Worm (Caenorhabditis elegans) whole organism, L1 larva: ENCODE measurements around the gene clec-182.

Experiments used
- ama-1 ChIP-seq: fragments of 150-350 bp; optimal IDR thresholded peaks from 2 replicates; lab custom pipeline; 2014
- blmp-1 ChIP-seq: fragments of 150-350 bp; optimal IDR thresholded peaks from 2 replicates; lab custom pipeline; 2014; ENCODE audit warnings: missing biosample characterization, missing genetic modification characterization
- fkh-8 ChIP-seq: sonication (generic microtip); optimal IDR thresholded peaks from 2 replicates; lab custom pipeline; 2016; ENCODE audit warnings: mild to moderate bottlenecking, missing genetic modification characterization, missing compliant biosample characterization
- lin-35 ChIP-seq, 2 experiments: fragments of 150-350 bp; optimal IDR thresholded peaks; 2 replicates each; lab custom pipeline; 2014; ENCODE audit warnings: missing biosample characterization in 2 of 2, missing genetic modification characterization in 2 of 2, missing genetic modification reagents in 2 of 2
- lin-39 ChIP-seq: fragments of 150-350 bp; optimal IDR thresholded peaks from 2 replicates; lab custom pipeline; 2014; ENCODE audit warnings: missing biosample characterization, missing genetic modification reagents, missing genetic modification characterization
- nhr-20 ChIP-seq: sonication (generic microtip); optimal IDR thresholded peaks from 2 replicates; lab custom pipeline; 2016; ENCODE audit warnings: mild to moderate bottlenecking, missing genetic modification characterization, missing compliant biosample characterization
- nhr-237 ChIP-seq: fragments of 150-350 bp; optimal IDR thresholded peaks from 2 replicates; lab custom pipeline; 2014; ENCODE audit warnings: missing biosample characterization, missing genetic modification characterization
- snpc-4 ChIP-seq: fragments of 150-350 bp; optimal IDR thresholded peaks from 2 replicates; lab custom pipeline; 2014; ENCODE audit warnings: missing biosample characterization, missing genetic modification characterization
- sptf-1 ChIP-seq: fragments of 150-350 bp; optimal IDR thresholded peaks from 2 replicates; lab custom pipeline; 2014; ENCODE audit warnings: missing biosample characterization, missing genetic modification characterization
- vab-15 ChIP-seq: sonication (generic microtip); optimal IDR thresholded peaks from 2 replicates; lab custom pipeline; 2017; ENCODE audit warnings: missing genotype, mild to moderate bottlenecking, missing genetic modification characterization, missing compliant biosample characterization

- TF ChIP-seq nhr-237: no peak
- TF ChIP-seq nhr-20 (tag; lab: Kevin White, UChicago): no peak
- no peak for TF ChIP-seq vab-15 (tag; lab: Kevin White, UChicago)
- no peak for TF ChIP-seq ama-1 (lab: Kevin White, UChicago)
- no peak for TF ChIP-seq fkh-8 (tag; lab: Kevin White, UChicago)
- no peak for TF ChIP-seq sptf-1 (tag; lab: Kevin White, UChicago)
- TF ChIP-seq blmp-1: no peak
- no peak for TF ChIP-seq snpc-4 (tag; lab: Kevin White, UChicago)
- no peak for TF ChIP-seq lin-39 (tag; lab: Kevin White, UChicago)
- TF ChIP-seq lin-35 (GFP tag; optimal IDR thresholded peaks at IDR 0.05; lab: Kevin White, UChicago): no peak
Measured at ce11 chrIV:8825997-8826605, 27.9 kb upstream of the clec-182 start.
